Fruit fly (Drosophila melanogaster) whole organism, wandering third instar larva: ENCODE data around the gene CG14324.

Experiments used
- Abd-B ChIP-seq: fragments of >200 bp; optimal IDR thresholded peaks from 2 replicates; lab custom pipeline; 2017; ENCODE audit warnings: missing biosample characterization, missing genetic modification characterization
- CG32264 ChIP-seq: fragments of 200-800 bp; sonication (Bioruptor generic); optimal IDR thresholded peaks from 2 replicates; lab custom pipeline; 2016; ENCODE audit warnings: missing biosample characterization, missing genetic modification characterization
- CG9705 ChIP-seq: fragments of 200-800 bp; sonication (Bioruptor generic); optimal IDR thresholded peaks from 2 replicates; lab custom pipeline; 2018; ENCODE audit warnings: missing biosample characterization, mild to moderate bottlenecking, missing genetic modification characterization
- Dfd ChIP-seq: fragments of >200 bp; optimal IDR thresholded peaks from 2 replicates; lab custom pipeline; 2017; ENCODE audit warnings: missing biosample characterization, missing genetic modification characterization
- Hr78 ChIP-seq: fragments of >200 bp; optimal IDR thresholded peaks from 2 replicates; lab custom pipeline; 2017; ENCODE audit warnings: missing biosample characterization, missing genetic modification characterization
- br ChIP-seq: fragments of 200-800 bp; sonication (Bioruptor generic); optimal IDR thresholded peaks from 2 replicates; lab custom pipeline; 2016; ENCODE audit warnings: missing biosample characterization, missing genetic modification characterization
- brk ChIP-seq: fragments of 200-800 bp; sonication (Bioruptor generic); optimal IDR thresholded peaks from 2 replicates; lab custom pipeline; 2016; ENCODE audit warnings: missing biosample characterization, mild to moderate bottlenecking, missing genetic modification characterization
- fru ChIP-seq: fragments of 200-800 bp; sonication (Bioruptor generic); optimal IDR thresholded peaks from 3 replicates; lab custom pipeline; 2016; ENCODE audit warnings: missing biosample characterization, mild to moderate bottlenecking, missing genetic modification characterization
- h ChIP-seq: fragments of 200-800 bp; sonication (Bioruptor generic); optimal IDR thresholded peaks from 3 replicates; lab custom pipeline; 2016; ENCODE audit warnings: missing biosample characterization, mild to moderate bottlenecking, missing genetic modification characterization
- psq ChIP-seq: fragments of 200-800 bp; sonication (Bioruptor generic); optimal IDR thresholded peaks from 3 replicates; lab custom pipeline; 2017; ENCODE audit warnings: missing biosample characterization, mild to moderate bottlenecking, missing genetic modification characterization, moderate library complexity
- rgr ChIP-seq: fragments of 200-800 bp; sonication (Bioruptor generic); optimal IDR thresholded peaks from 3 replicates; lab custom pipeline; 2016; ENCODE audit warnings: missing biosample characterization, mild to moderate bottlenecking, missing genetic modification characterization
- sage ChIP-seq: fragments of 200-800 bp; sonication (Bioruptor generic); optimal IDR thresholded peaks from 2 replicates; lab custom pipeline; 2016; ENCODE audit warnings: missing biosample characterization, mild to moderate bottlenecking, missing genetic modification characterization
- usp ChIP-seq: fragments of >200 bp; optimal IDR thresholded peaks from 2 replicates; lab custom pipeline; 2017; ENCODE audit warnings: missing biosample characterization, missing genetic modification characterization

- TF ChIP-seq brk (GFP tag; lab: Kevin White, UChicago) = no peak
- no peak for TF ChIP-seq h (GFP tag; lab: Kevin White, UChicago)
- no peak for TF ChIP-seq Dfd (GFP tag; lab: Kevin White, UChicago)
- no peak for TF ChIP-seq Abd-B
- no peak for TF ChIP-seq fru (GFP tag; lab: Kevin White, UChicago)
- no peak for TF ChIP-seq Hr78 (GFP tag; lab: Kevin White, UChicago)
- TF ChIP-seq rgr (GFP tag; lab: Kevin White, UChicago) = no peak
- no peak for TF ChIP-seq usp
- no peak for TF ChIP-seq sage
- TF ChIP-seq CG9705 = no peak
- TF ChIP-seq br (GFP tag; lab: Kevin White, UChicago) = no peak
- TF ChIP-seq CG32264 = no peak
- no peak for TF ChIP-seq psq
Observed at dm6 chr3R:17630417-17630816, 11.8 kb upstream of the CG14324 start, which contains the start of gene CG43175.
